Worm (Caenorhabditis elegans): Measurements from ENCODE around the gene sulp-8.

The sulp-8 gene

ce11 chrV:9689364-9689763, 15.9 kb upstream of the sulp-8 start:
- TF ChIP-seq pha-2 (tag; optimal IDR thresholded peaks at IDR 0.05) = no peak
- no peak for TF ChIP-seq tbx-2 (tag; optimal IDR thresholded peaks at IDR 0.05)
- TF ChIP-seq fkh-10 (GFP tag; optimal IDR thresholded peaks at IDR 0.05) = no peak
- no peak for TF ChIP-seq lim-6 (tag; optimal IDR thresholded peaks at IDR 0.05)

DNA sequence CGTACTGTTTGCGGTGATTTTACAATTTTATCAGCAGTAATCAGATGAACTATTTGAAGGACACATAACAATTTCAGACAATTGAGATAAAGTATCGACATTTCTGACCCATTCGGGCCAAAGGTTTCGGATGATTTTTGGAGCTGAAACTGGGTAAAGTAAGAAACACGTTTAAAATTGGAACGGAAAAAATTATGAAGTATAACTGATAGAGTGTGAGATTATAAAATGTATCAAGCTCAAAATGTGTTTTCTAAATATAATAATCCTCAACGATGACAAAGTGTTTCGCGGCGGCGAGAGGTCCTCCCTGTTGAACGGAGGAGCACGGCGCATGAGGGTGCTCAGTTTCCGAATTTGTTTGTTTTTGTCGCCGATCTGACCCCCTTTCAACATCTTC, 12.1 kb upstream of the sulp-8 start, which contains the start of gene ZK287.4:
Gene ZK287.4, minus strand, starts transcription at position 101 of the 400 bp plus-strand sequence.
- TF ChIP-seq unc-3 (GFP tag; conservative IDR thresholded peaks at IDR 0.05) (no peak), unc-3 (tag; optimal IDR thresholded peaks at IDR 0.05) (no peak), dve-1 (tag; optimal IDR thresholded peaks at IDR 0.05) (no peak), odd-2 (tag; optimal IDR thresholded peaks at IDR 0.05) (no peak), T23F11.4 (GFP tag; optimal IDR thresholded peaks at IDR 0.05) (no peak), pqm-1 (tag; optimal IDR thresholded peaks at IDR 0.05) (no peak)

DNA sequence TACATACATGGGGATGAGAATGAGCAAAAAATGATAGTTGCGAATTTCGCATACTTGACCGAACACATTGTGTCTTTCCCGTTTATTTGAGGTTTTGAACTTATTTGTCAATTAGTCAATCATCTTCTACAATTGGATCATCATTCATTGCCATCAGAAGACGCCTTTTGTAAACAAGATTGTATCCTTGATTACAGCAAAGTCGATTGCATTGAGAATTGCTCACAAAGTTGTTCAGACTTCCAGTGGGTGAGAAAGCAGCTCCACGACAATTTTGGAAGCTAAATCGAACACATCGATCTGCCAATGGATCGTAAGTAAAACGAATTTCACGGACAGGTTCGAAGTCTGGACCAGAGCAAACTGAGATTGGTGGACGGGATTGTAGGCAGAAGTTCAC, 6.8 kb upstream of the sulp-8 start:
- no peak for TF ChIP-seq ref-2 (tag; optimal IDR thresholded peaks at IDR 0.05)
- TF ChIP-seq Y22D7AL.16 (tag; optimal IDR thresholded peaks at IDR 0.05) = no peak
- TF ChIP-seq pha-2 (tag; optimal IDR thresholded peaks at IDR 0.05) = no peak
- no peak for TF ChIP-seq ceh-2 (tag; optimal IDR thresholded peaks at IDR 0.05)
- TF ChIP-seq ceh-18 (tag; optimal IDR thresholded peaks at IDR 0.05) = no peak
- TF ChIP-seq fax-1 (tag; optimal IDR thresholded peaks at IDR 0.05) = no peak
- no peak for TF ChIP-seq ceh-48 (tag; optimal IDR thresholded peaks at IDR 0.05)
- TF ChIP-seq ceh-45 (GFP tag; IDR thresholded peaks at IDR 0.05) = no peak

- TF ChIP-seq ceh-45 (GFP tag; IDR thresholded peaks at IDR 0.05) (no peak), fkh-10 (GFP tag; optimal IDR thresholded peaks at IDR 0.05) (no peak), ets-4 (tag; optimal IDR thresholded peaks at IDR 0.05) (no peak), ceh-48 (tag; optimal IDR thresholded peaks at IDR 0.05) (no peak), ceh-31 (tag; optimal IDR thresholded peaks at IDR 0.05) (no peak), hlh-8 (tag; optimal IDR thresholded peaks at IDR 0.05) (no peak), ceh-9 (tag; optimal IDR thresholded peaks at IDR 0.05) (no peak), nhr-11 (tag; optimal IDR thresholded peaks at IDR 0.05) (no peak), pat-9 (tag; optimal IDR thresholded peaks at IDR 0.05) (no peak), hlh-6 (tag; optimal IDR thresholded peaks at IDR 0.05) (no peak), K09A11.1 (tag; optimal IDR thresholded peaks at IDR 0.05; ENCODE audit: insufficient read depth) (no peak), zip-5 (tag; optimal IDR thresholded peaks at IDR 0.05) (no peak), ceh-19 (GFP tag; optimal IDR thresholded peaks at IDR 0.05) (no peak), ceh-14 (tag; optimal IDR thresholded peaks at IDR 0.05) (no peak), ahr-1 (tag; optimal IDR thresholded peaks at IDR 0.05) (no peak), tbx-7 (tag; optimal IDR thresholded peaks at IDR 0.05) (no peak), unc-42 (tag; optimal IDR thresholded peaks at IDR 0.05) (no peak), sox-2 (GFP tag; IDR thresholded peaks at IDR 0.05) (no peak)
Observed at ce11 chrV:9679166-9679565, 5.7 kb upstream of the sulp-8 start, which contains the start of gene ZK287.9. Gene ZK287.9 (plus strand): TSS chrV:9679357.

DNA sequence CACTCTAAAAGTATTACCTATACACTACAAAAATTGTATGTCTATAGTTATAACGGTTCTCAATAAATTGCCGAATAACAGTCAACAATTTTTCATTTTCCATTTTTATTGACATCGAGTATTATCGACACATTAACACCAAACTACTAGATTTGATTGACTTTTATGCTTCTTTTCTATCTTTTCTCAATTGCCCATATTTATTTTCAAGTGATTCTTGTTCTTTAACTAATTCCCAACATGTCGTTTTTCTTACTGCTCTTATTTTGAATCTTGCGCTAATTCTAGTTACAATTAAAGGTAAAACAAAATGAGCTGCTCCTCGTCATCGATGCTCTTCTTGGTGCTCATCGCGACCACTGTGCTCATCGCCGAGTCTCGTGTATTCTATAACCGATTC, 4.5 kb upstream of the sulp-8 start, which contains the start of gene cthd-1:
Gene cthd-1, plus strand, starts transcription at position 301 of the 400 bp plus-strand sequence.
- no peak for TF ChIP-seq nfya-1 (tag; optimal IDR thresholded peaks at IDR 0.05)
- TF ChIP-seq pat-9 (tag; optimal IDR thresholded peaks at IDR 0.05) = no peak
- TF ChIP-seq eyg-1 (tag; optimal IDR thresholded peaks at IDR 0.05) = no peak
- no peak for TF ChIP-seq lim-6 (tag; optimal IDR thresholded peaks at IDR 0.05)
- TF ChIP-seq rnt-1 (tag; optimal IDR thresholded peaks at IDR 0.05) = no peak
- TF ChIP-seq hlh-13 (GFP tag; optimal IDR thresholded peaks at IDR 0.05) = no peak
- TF ChIP-seq ceh-19 (GFP tag; optimal IDR thresholded peaks at IDR 0.05) = no peak
- no peak for TF ChIP-seq pag-3 (tag; optimal IDR thresholded peaks at IDR 0.05; ENCODE audit: borderline replicate concordance)
- no peak for TF ChIP-seq sox-2 (GFP tag; IDR thresholded peaks at IDR 0.05)
- TF ChIP-seq unc-86 (tag; optimal IDR thresholded peaks at IDR 0.05) = no peak
- TF ChIP-seq Y22D7AL.16 (tag; optimal IDR thresholded peaks at IDR 0.05) = no peak
- TF ChIP-seq hlh-8 (tag; optimal IDR thresholded peaks at IDR 0.05) = no peak
- no peak for TF ChIP-seq dmd-4 (tag; optimal IDR thresholded peaks at IDR 0.05; ENCODE audit: borderline replicate concordance)
- TF ChIP-seq tbx-2 (tag; optimal IDR thresholded peaks at IDR 0.05) = no peak
- no peak for TF ChIP-seq pqm-1 (tag; optimal IDR thresholded peaks at IDR 0.05)
- TF ChIP-seq unc-3 (GFP tag; conservative IDR thresholded peaks at IDR 0.05) = no peak
- TF ChIP-seq unc-3 (tag; optimal IDR thresholded peaks at IDR 0.05) = no peak
- no peak for TF ChIP-seq T23F11.4 (GFP tag; optimal IDR thresholded peaks at IDR 0.05)
